Fruit fly (Drosophila melanogaster): ENCODE measurements around the gene tho2.

tho2 gene

DNA sequence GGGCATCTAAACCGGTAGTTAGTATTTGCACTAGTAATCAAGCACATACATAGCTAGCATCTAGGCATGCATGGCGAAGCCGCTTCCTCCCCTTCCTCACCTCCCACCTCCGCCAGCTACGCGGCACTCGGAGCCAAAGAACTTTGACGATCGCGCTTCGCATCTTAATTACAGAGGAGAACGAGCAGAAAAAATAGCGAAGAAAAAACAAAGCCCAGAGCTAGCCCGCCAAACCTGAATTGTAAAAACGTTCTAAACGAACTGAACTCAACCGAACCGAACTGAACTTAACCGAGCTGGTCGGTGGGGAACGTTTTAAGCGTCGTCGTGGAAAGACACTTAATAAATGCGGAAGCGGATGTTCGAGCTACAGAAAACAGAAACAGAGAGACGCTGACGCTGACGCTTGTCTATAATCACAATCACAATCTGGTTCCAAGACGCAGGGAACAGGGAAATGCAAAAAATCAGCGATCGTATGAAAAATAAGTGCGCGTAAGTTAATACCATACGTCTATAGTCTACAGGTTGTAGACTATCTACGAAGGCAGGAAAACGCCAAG lies 24.0 kb upstream of the tho2 start:
- TF ChIP-seq CG13204 (GFP tag; optimal IDR thresholded peaks at IDR 0.05) (peak; percentile 69), CG8301 (tag; optimal IDR thresholded peaks at IDR 0.05) (no peak), EcR (GFP tag; optimal IDR thresholded peaks at IDR 0.05) (peak; percentile 95)

DNA sequence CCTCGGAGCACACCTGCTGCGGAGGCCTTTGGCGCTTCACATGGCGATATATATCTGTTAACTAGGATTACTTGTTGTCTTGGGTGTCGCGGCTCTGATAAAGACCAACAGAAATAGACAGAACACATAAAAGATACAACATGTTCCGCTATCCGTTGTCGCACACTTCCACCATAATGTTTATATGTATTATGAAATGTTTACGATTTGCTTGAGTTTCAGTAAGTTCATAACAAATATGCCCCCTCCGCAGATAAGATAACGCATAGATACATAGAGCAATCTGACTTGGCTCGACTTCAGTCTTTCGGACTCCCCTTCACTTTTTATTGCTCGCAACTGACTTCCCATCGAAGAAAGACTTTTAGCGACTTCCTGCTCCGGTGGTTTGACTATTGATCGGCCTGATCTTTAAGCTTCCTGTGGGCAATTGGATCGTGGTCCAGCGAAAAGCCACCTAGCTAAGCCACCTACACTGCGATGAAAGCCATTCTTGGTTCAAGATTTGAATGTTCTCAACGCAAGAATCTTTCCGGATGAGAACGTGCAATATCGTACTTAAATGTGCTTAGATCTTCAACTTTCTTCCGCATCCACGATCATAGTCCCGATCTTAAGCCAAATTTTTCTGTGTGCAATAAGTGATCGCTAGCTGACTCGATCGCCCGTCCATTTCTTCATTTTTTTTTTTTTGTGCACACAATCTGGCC lies 23.4 kb upstream of the tho2 start:
- TF ChIP-seq CG4496 (GFP tag; IDR thresholded peaks at IDR 0.05) (peak; percentile 91), EcR (GFP tag; optimal IDR thresholded peaks at IDR 0.05) (no peak), Pif1A (GFP tag; optimal IDR thresholded peaks at IDR 0.05) (peak; percentile 71), CG15710 (tag; optimal IDR thresholded peaks at IDR 0.05) (peak; percentile 19), CG13204 (GFP tag; optimal IDR thresholded peaks at IDR 0.05) (no peak), CG9948 (tag; optimal IDR thresholded peaks at IDR 0.05) (peak; percentile 79), rn (GFP tag; IDR thresholded peaks at IDR 0.05) (peak; percentile 68), Ets98B (GFP tag; IDR thresholded peaks at IDR 0.05) (peak; percentile 80), CG8159 (tag; optimal IDR thresholded peaks at IDR 0.05) (peak; percentile 73), CG14655 (GFP tag; optimal IDR thresholded peaks at IDR 0.05) (peak; percentile 91), CG34367 (tag; optimal IDR thresholded peaks at IDR 0.05) (peak; percentile 63), CG8301 (tag; optimal IDR thresholded peaks at IDR 0.05) (peak; percentile 91), CG17806 (tag; optimal IDR thresholded peaks at IDR 0.05) (peak; percentile 81), fd96Ca (GFP tag; IDR thresholded peaks at IDR 0.05) (peak; percentile 94), Snoo (tag; optimal IDR thresholded peaks at IDR 0.05) (no peak), Pif1B (GFP tag; optimal IDR thresholded peaks at IDR 0.05) (peak; percentile 76), D1 (tag; optimal IDR thresholded peaks at IDR 0.05) (no peak), CG10348 (GFP tag; IDR thresholded peaks at IDR 0.05) (no peak), CG32121 (GFP tag; IDR thresholded peaks at IDR 0.05) (peak; percentile 52), CG12605 (GFP tag; IDR thresholded peaks at IDR 0.05) (peak; percentile 46; the same call in 1 of the 2 replicates), gl (tag; optimal IDR thresholded peaks at IDR 0.05) (peak; percentile 43)

DNA sequence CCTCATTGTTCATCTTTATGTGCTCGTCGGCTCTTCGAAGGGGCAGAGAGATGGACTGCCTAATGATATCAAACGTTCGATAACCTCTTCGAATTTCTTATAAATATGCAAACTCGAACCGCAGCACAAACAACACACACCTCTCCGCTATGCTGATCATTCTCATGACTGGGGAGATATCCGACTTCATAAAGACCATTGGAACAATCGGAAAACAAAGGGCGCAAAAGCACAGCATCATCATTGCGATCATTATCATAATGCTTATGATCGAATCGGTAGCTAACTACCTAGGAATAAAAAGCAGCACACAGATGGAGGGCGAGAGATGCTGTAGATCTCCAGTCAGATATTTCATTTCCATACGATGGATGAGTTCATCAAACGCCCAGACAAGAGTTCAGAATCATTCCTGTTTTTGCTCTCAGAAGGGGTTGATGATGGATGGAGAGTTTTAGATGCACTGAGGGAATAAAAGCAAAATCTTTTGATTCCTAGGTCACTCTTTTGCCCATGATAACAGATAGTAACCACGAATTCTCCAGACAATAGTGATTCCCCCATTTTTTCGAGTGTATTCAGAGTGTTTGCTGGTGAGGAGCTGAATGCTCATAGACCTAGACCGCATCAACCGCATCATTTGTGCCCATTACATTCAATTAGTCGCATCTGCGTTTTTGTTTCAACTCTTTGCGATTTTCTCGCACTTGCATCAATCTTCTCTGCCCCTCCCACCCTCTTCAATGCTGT lies 22.1 kb upstream of the tho2 start:
- TF ChIP-seq CG4496 (GFP tag; IDR thresholded peaks at IDR 0.05) (peak; percentile 36; the same call in 1 of the 3 replicates), CG15710 (tag; optimal IDR thresholded peaks at IDR 0.05) (peak; percentile 7), D1 (tag; optimal IDR thresholded peaks at IDR 0.05) (no peak), EcR (GFP tag; optimal IDR thresholded peaks at IDR 0.05) (no peak), CG14655 (GFP tag; optimal IDR thresholded peaks at IDR 0.05) (peak; percentile 44), Ets98B (GFP tag; IDR thresholded peaks at IDR 0.05) (no peak), CG34367 (tag; optimal IDR thresholded peaks at IDR 0.05) (no peak), CG9948 (tag; optimal IDR thresholded peaks at IDR 0.05) (peak; percentile 20), CG8301 (tag; optimal IDR thresholded peaks at IDR 0.05) (peak; percentile 32), CG17806 (tag; optimal IDR thresholded peaks at IDR 0.05) (peak; percentile 17), CG8159 (tag; optimal IDR thresholded peaks at IDR 0.05) (peak; percentile 3)

DNA sequence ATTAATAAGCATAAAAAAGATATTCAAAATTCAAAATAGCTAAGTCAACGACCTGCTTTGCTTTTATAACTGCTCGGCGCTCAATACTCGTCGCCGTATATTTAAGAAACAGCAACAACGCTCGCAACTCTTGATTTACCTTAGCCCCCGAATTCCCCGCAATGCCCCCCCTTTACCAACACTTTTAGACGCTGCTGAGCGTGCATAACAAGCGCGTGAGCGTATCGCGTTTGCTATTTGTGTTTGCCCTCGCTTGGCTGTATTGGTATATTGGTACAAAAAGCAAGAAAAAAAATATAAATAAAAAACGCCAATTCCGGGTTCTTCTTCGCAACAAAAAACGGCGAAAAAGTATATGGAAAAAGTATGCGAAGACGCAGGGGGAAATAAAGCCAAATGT lies 20.9 kb upstream of the tho2 start:
- TF ChIP-seq Pif1B (GFP tag; optimal IDR thresholded peaks at IDR 0.05) (no peak), CG13204 (GFP tag; optimal IDR thresholded peaks at IDR 0.05) (peak; percentile 20), Ets98B (GFP tag; IDR thresholded peaks at IDR 0.05) (peak; percentile 31; the same call in 1 of the 2 replicates)

DNA sequence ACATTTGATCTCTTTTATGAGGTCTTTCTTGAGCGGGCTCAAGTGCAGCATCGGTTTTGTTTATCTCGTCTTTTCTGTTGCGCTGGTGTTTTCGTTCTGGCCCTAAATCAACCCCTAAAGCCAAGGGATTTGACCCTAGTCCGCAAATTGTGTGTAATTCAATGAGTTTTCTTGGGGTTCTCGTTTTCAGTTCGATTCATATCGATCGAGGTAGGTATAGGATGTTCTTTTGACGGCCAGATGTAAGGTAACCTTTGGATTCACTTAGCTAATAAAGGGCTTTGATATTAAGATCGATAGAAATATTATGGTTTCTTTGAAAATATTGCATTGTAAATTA lies 20.2 kb upstream of the tho2 start:
- TF ChIP-seq EcR (GFP tag; optimal IDR thresholded peaks at IDR 0.05) (peak; percentile 59), gl (tag; optimal IDR thresholded peaks at IDR 0.05) (no peak)

DNA sequence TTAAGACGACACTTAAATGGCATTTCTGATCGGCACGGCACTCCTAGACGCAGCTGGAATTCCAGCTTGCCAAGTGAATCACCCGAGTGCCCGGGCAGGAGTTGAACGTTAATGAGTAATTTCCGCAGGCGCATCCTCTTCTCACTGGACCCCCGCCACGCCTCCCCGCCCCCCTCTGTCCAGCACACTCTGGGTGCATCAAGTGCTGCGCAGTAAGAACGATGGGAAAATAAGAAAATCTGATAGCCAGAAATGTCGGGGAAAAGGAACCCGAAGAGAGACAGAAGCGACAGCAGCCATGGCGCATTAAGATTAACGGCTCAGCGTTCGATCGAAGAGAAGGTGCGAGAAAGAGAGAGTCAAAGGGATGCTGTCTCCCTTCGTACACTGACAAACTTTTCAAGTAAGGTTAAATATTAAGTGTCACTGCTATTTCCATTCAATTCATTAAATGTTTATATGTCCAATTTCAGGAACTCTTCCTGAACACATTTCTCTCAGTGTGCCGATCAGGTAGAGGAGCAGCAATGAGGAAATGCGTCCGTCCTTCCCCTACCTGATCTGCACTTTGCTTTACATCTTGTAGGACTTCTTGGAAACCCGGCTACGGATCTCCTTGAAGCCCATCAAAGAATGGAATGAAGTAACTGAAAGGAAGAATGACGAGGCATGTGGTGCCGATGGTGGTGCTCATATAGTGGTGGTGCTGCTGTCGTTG lies 19.7 kb upstream of the tho2 start:
- TF ChIP-seq CG8301 (tag; optimal IDR thresholded peaks at IDR 0.05) (peak; percentile 80), gl (tag; optimal IDR thresholded peaks at IDR 0.05) (peak; percentile 94), CG12605 (GFP tag; IDR thresholded peaks at IDR 0.05) (peak; percentile 56), D1 (tag; optimal IDR thresholded peaks at IDR 0.05) (peak; percentile 82), CG4496 (GFP tag; IDR thresholded peaks at IDR 0.05) (peak; percentile 87), CG17806 (tag; optimal IDR thresholded peaks at IDR 0.05) (peak; percentile 96), Ets98B (GFP tag; IDR thresholded peaks at IDR 0.05) (peak; percentile 40; the same call in 1 of the 2 replicates), CG10348 (GFP tag; IDR thresholded peaks at IDR 0.05) (no peak), CG14655 (GFP tag; optimal IDR thresholded peaks at IDR 0.05) (peak; percentile 87), Pif1A (GFP tag; optimal IDR thresholded peaks at IDR 0.05) (peak; percentile 91), Pif1B (GFP tag; optimal IDR thresholded peaks at IDR 0.05) (peak; percentile 93), CG13204 (GFP tag; optimal IDR thresholded peaks at IDR 0.05) (peak; percentile 92), CG9948 (tag; optimal IDR thresholded peaks at IDR 0.05) (peak; percentile 91), Snoo (tag; optimal IDR thresholded peaks at IDR 0.05) (peak; percentile 85), EcR (GFP tag; optimal IDR thresholded peaks at IDR 0.05) (peak; percentile 86), CG32121 (GFP tag; IDR thresholded peaks at IDR 0.05) (no peak), fd96Ca (GFP tag; IDR thresholded peaks at IDR 0.05) (peak; percentile 78), CG34367 (tag; optimal IDR thresholded peaks at IDR 0.05) (peak; percentile 96), CG8159 (tag; optimal IDR thresholded peaks at IDR 0.05) (peak; percentile 96), CG15710 (tag; optimal IDR thresholded peaks at IDR 0.05) (peak; percentile 90), rn (GFP tag; IDR thresholded peaks at IDR 0.05) (peak; percentile 69)
